Fruit fly (Drosophila melanogaster) Kc167 (cell line): Measurements from ENCODE around the gene CG10352.

Source experiments
- Myc ChIP-seq: fragments of >200 bp; optimal IDR thresholded peaks from 2 replicates; lab custom pipeline; 2017; ENCODE audit warnings: missing external identifiers
- Sin3A ChIP-seq: fragments of >200 bp; optimal IDR thresholded peaks from 2 replicates; lab custom pipeline; 2018; ENCODE audit warnings: missing external identifiers
- h ChIP-seq: fragments of >200 bp; optimal IDR thresholded peaks from 3 replicates; lab custom pipeline; 2018; ENCODE audit warnings: missing external identifiers
- insv ChIP-seq: fragments of >200 bp; optimal IDR thresholded peaks from 3 replicates; lab custom pipeline; 2018; ENCODE audit warnings: missing external identifiers
- psq ChIP-seq: fragments of >200 bp; optimal IDR thresholded peaks from 2 replicates; lab custom pipeline; 2017; ENCODE audit warnings: missing external identifiers
- ttk ChIP-seq: sonication (Bioruptor generic); optimal IDR thresholded peaks from 2 replicates; lab custom pipeline; 2017; ENCODE audit warnings: missing external identifiers

The CG10352 gene

DNA sequence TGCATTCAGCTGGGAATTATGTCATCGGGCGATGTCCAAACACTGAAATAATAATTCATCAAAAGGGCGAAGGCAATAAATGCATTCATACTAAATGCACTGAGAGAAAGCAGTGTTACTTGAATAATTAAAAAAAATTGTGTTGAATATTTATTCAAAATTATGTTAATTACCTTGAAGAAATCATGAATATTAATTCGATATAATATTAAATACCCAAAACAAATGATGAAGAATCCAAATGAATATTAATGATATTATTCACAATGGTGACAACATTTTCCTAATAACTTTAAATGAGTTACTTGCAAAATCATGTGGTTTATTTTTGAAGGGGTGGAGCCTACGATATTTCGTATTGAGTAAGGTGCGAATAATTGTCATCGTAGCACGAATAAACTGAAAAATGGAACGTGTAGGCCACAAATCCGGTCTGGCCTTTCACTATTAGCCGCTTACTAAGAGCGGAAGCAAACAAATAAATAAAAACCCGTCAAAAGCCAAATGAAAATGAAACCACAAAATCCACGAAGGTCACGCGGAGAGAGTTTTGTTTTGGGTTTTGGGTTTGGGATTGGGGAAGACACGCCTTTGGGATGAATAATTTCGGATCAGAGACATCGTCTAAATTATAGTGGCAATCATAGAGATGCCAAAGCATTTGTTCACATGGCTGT is 35.1 kb downstream of the CG10352 start:
- TF ChIP-seq ttk (lab: Kevin White, UChicago), result no peak
- no peak for TF ChIP-seq h (lab: Kevin White, UChicago)
- no peak for TF ChIP-seq Myc (lab: Kevin White, UChicago)
- TF ChIP-seq psq (lab: Kevin White, UChicago), result no peak
- TF ChIP-seq insv (lab: Kevin White, UChicago), result no peak
- no peak for TF ChIP-seq Sin3A (lab: Kevin White, UChicago)

DNA sequence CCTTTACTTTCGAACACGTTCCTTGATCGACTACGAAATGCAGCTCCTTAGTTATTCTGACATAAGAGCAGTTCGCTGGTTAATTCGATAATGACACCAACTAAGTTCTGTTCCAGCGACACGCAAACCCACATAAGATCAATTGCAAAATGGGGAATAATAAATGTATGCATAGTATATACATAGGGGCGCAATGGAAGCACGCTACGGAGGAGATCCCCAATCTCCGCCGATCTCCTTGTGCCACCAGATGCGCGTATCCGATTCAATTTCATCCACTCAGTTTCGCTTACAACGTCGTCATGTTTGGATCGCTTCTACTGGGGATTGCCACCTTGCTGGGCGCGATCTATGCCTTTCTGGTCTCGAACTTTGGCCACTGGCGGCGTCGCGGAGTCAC is 37.7 kb downstream of the CG10352 start, which contains the start of gene Cyp28c1:
TSS of gene Cyp28c1 (plus strand) at position 301 of the 400 bp plus-strand sequence.
- TF ChIP-seq Sin3A (lab: Kevin White, UChicago), result no peak
- no peak for TF ChIP-seq ttk (lab: Kevin White, UChicago)
- no peak for TF ChIP-seq psq (lab: Kevin White, UChicago)
- TF ChIP-seq insv (lab: Kevin White, UChicago), result no peak
- no peak for TF ChIP-seq h (lab: Kevin White, UChicago)
- TF ChIP-seq Myc (lab: Kevin White, UChicago), result no peak

DNA sequence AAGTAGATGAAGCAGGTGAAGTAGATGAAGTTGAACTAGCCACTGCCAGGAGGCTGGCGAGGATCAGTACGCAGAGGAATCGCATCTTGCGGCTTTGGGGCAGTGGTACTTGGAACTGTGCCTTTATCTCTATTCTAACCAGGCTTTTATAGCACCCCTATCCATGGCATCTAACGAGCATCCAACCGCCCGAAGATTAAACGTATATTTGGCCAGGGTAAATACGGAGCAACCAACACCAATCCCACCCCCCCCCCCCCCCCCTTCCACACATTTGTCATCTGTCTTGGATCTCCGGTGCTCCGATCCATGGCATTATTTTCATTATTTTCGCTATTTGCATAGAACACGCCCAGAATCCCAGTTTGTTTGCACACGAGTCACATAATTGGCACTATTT is 39.0 kb downstream of the CG10352 start, which contains the start of gene CG15741:
TSS of gene CG15741 (minus strand) at position 101 of the 400 bp plus-strand sequence.
- TF ChIP-seq psq (lab: Kevin White, UChicago), result no peak
- no peak for TF ChIP-seq ttk (lab: Kevin White, UChicago)
- no peak for TF ChIP-seq Sin3A (lab: Kevin White, UChicago)
- no peak for TF ChIP-seq Myc (lab: Kevin White, UChicago)
- no peak for TF ChIP-seq h (lab: Kevin White, UChicago)
- TF ChIP-seq insv (lab: Kevin White, UChicago), result no peak

DNA sequence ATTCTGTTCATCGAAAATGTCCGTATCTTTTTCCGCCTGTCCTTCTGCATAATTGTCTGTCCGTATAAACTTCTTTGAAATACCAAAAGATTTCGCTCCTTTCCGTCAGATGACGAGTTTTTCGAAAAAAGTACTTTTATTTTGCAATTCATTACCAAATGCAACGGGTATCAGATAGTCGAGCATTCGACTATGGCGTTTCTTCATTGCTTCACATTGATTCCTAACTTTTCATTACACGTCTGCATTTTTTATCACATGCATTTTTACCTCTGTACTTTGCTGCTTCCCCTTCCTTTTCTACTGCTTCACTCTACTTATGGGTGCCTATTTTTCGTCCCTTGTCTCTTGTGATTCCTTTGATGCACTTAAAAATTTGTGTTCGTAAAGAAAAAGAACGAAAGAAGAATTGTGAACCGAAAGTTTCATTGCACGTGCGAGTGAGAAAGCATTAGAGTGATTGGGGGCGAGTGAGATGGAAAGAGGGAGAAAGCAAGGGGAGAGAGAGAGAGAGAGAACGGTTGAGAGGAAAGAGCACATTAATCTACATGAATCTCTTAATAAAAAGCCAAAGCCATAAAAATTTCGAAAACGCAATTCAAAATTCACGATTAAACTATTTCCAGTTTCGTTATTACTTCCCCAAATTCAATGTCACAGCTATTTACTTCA is 48.5 kb downstream of the CG10352 start:
- TF ChIP-seq Sin3A (lab: Kevin White, UChicago) (no peak), psq (lab: Kevin White, UChicago) (no peak), h (lab: Kevin White, UChicago) (no peak), insv (lab: Kevin White, UChicago) (no peak), Myc (lab: Kevin White, UChicago) (no peak), ttk (lab: Kevin White, UChicago) (no peak)
